Fruit fly (Drosophila melanogaster) whole organism, prepupa: ENCODE measurements around the gene CG16964.

ENCODE experiments used
- CG10669 ChIP-seq: fragments of 200-800 bp; sonication (Bioruptor generic); optimal IDR thresholded peaks from 3 replicates; lab custom pipeline; 2018; ENCODE audit warnings: missing biosample characterization, mild to moderate bottlenecking, missing genetic modification characterization, moderate library complexity
- CG15336 ChIP-seq: fragments of 200-800 bp; sonication (Bioruptor generic); IDR thresholded peaks from 2 replicates; pipeline ENCODE4 v1.3.6; 2022; ENCODE audit warnings: missing biosample characterization, missing genetic modification characterization
- CG1621 ChIP-seq: fragments of 200-800 bp; sonication (Bioruptor generic); optimal IDR thresholded peaks from 3 replicates; lab custom pipeline; 2018; ENCODE audit warnings: missing biosample characterization, mild to moderate bottlenecking, missing genetic modification characterization
- CG16779 ChIP-seq: fragments of 200-800 bp; sonication (Bioruptor generic); optimal IDR thresholded peaks from 3 replicates; lab custom pipeline; 2017; ENCODE audit warnings: missing biosample characterization, mild to moderate bottlenecking, missing genetic modification characterization
- CG3032 ChIP-seq: fragments of 200-800 bp; optimal IDR thresholded peaks from 2 replicates; lab custom pipeline; 2019; ENCODE audit warnings: missing biosample characterization, mild to moderate bottlenecking, missing genetic modification characterization, moderate library complexity
- CG31627 ChIP-seq: fragments of 200-800 bp; sonication (Bioruptor generic); optimal IDR thresholded peaks from 3 replicates; lab custom pipeline; 2016; ENCODE audit warnings: missing biosample characterization, missing genetic modification characterization
- CG32006 ChIP-seq: fragments of 200-800 bp; sonication (Bioruptor generic); optimal IDR thresholded peaks from 3 replicates; lab custom pipeline; 2017; ENCODE audit warnings: missing biosample characterization, mild to moderate bottlenecking, missing genetic modification characterization
- CG34406 ChIP-seq: fragments of 200-800 bp; sonication (Bioruptor generic); optimal IDR thresholded peaks from 3 replicates; lab custom pipeline; 2016; ENCODE audit warnings: missing biosample characterization, missing genetic modification characterization
- CG3919 ChIP-seq: fragments of 200-800 bp; sonication (Bioruptor generic); optimal IDR thresholded peaks from 3 replicates; lab custom pipeline; 2016; ENCODE audit warnings: missing biosample characterization, missing genetic modification characterization
- CG4318 ChIP-seq: fragments of 200-800 bp; sonication (Bioruptor generic); optimal IDR thresholded peaks from 3 replicates; lab custom pipeline; 2017; ENCODE audit warnings: missing biosample characterization, mild to moderate bottlenecking, missing genetic modification characterization
- CG6163 ChIP-seq: fragments of 200-800 bp; sonication (Bioruptor generic); IDR thresholded peaks from 3 replicates; pipeline ENCODE4 v1.3.6; 2022; ENCODE audit warnings: missing biosample characterization, missing genetic modification characterization
- CG6792 ChIP-seq: fragments of 200-800 bp; sonication (Bioruptor generic); optimal IDR thresholded peaks from 3 replicates; lab custom pipeline; 2016; ENCODE audit warnings: missing biosample characterization, missing genetic modification characterization
- CG6808 ChIP-seq: fragments of 200-800 bp; sonication (Bioruptor generic); optimal IDR thresholded peaks from 3 replicates; lab custom pipeline; 2017; ENCODE audit warnings: missing biosample characterization, missing genetic modification characterization, mild to moderate bottlenecking, moderate library complexity, missing genetic modification reagents
- CG7368 ChIP-seq: fragments of 200-800 bp; sonication (Bioruptor generic); optimal IDR thresholded peaks from 3 replicates; lab custom pipeline; 2016; ENCODE audit warnings: missing biosample characterization, missing genetic modification characterization
- CG8119 ChIP-seq: fragments of 200-800 bp; sonication (Bioruptor generic); IDR thresholded peaks from 3 replicates; pipeline ENCODE4 v1.3.6; 2022; ENCODE audit warnings: missing biosample characterization, missing genetic modification characterization
- CG8319 ChIP-seq: fragments of 200-800 bp; sonication (Bioruptor generic); optimal IDR thresholded peaks from 3 replicates; lab custom pipeline; 2016; ENCODE audit warnings: missing biosample characterization, missing genetic modification characterization
- CG9139 ChIP-seq: fragments of 200-800 bp; sonication (Bioruptor generic); optimal IDR thresholded peaks from 3 replicates; lab custom pipeline; 2017; ENCODE audit warnings: missing biosample characterization, mild to moderate bottlenecking, missing genetic modification characterization
- Eip78C ChIP-seq: fragments of 200-800 bp; sonication (Bioruptor generic); peaks from one replicate; lab custom pipeline; 2016; ENCODE audit warnings: missing biosample characterization, missing genetic modification characterization
- Ets21C ChIP-seq: fragments of 200-800 bp; sonication (Bioruptor generic); optimal IDR thresholded peaks from 3 replicates; lab custom pipeline; 2016; ENCODE audit warnings: missing biosample characterization, missing genetic modification characterization
- Ets96B ChIP-seq: fragments of 200-800 bp; optimal IDR thresholded peaks from 2 replicates; lab custom pipeline; 2019; ENCODE audit warnings: missing biosample characterization, mild to moderate bottlenecking, missing genetic modification characterization, moderate library complexity
- Gug ChIP-seq: fragments of 200-800 bp; sonication (Bioruptor generic); IDR thresholded peaks from 2 replicates; pipeline ENCODE4 v1.3.6; 2022; ENCODE audit warnings: missing biosample characterization, missing genetic modification characterization
- Hr39 ChIP-seq: fragments of 200-800 bp; sonication (Bioruptor generic); optimal IDR thresholded peaks from 2 replicates; lab custom pipeline; 2016; ENCODE audit warnings: missing biosample characterization, missing genetic modification characterization
- Hr4 ChIP-seq: fragments of 200-800 bp; sonication (Bioruptor generic); optimal IDR thresholded peaks from 3 replicates; lab custom pipeline; 2016; ENCODE audit warnings: missing biosample characterization, missing genetic modification characterization
- Lpt ChIP-seq: fragments of 200-800 bp; sonication (Bioruptor generic); optimal IDR thresholded peaks from 3 replicates; lab custom pipeline; 2016; ENCODE audit warnings: missing biosample characterization, missing genetic modification characterization
- OdsH ChIP-seq: fragments of 200-800 bp; sonication (Bioruptor generic); optimal IDR thresholded peaks from 3 replicates; lab custom pipeline; 2016; ENCODE audit warnings: missing biosample characterization, missing genetic modification characterization
- Smox ChIP-seq: fragments of 200-800 bp; sonication (Bioruptor generic); optimal IDR thresholded peaks from 3 replicates; lab custom pipeline; 2016; ENCODE audit warnings: missing biosample characterization, missing genetic modification characterization
- Sox102F ChIP-seq: fragments of 200-800 bp; sonication (Bioruptor generic); optimal IDR thresholded peaks from 2 replicates; lab custom pipeline; 2016; ENCODE audit warnings: missing biosample characterization, mild to moderate bottlenecking, missing genetic modification characterization
- Sox14 ChIP-seq: fragments of 200-800 bp; sonication (Bioruptor generic); optimal IDR thresholded peaks from 3 replicates; lab custom pipeline; 2016; ENCODE audit warnings: missing biosample characterization, missing genetic modification characterization
- Sox15 ChIP-seq: fragments of 200-800 bp; sonication (Bioruptor generic); optimal IDR thresholded peaks from 3 replicates; lab custom pipeline; 2016; ENCODE audit warnings: missing biosample characterization, missing genetic modification characterization
- achi ChIP-seq: fragments of 200-800 bp; sonication (Bioruptor generic); optimal IDR thresholded peaks from 3 replicates; lab custom pipeline; 2016; ENCODE audit warnings: missing biosample characterization, missing genetic modification characterization
- acj6 ChIP-seq: fragments of 200-800 bp; sonication (Bioruptor generic); optimal IDR thresholded peaks from 3 replicates; lab custom pipeline; 2016; ENCODE audit warnings: missing biosample characterization, missing genetic modification characterization
- cyc ChIP-seq: fragments of 200-800 bp; sonication (Bioruptor generic); optimal IDR thresholded peaks from 3 replicates; lab custom pipeline; 2016; ENCODE audit warnings: missing biosample characterization, missing genetic modification characterization
- dac ChIP-seq: fragments of 200-800 bp; sonication (Bioruptor generic); optimal IDR thresholded peaks from 2 replicates; lab custom pipeline; 2017; ENCODE audit warnings: missing biosample characterization, mild to moderate bottlenecking, missing genetic modification characterization
- dsx ChIP-seq: fragments of 200-800 bp; optimal IDR thresholded peaks from 3 replicates; lab custom pipeline; 2019; ENCODE audit warnings: missing biosample characterization, mild to moderate bottlenecking, missing genetic modification characterization, moderate library complexity; ENCODE audit not compliant: poor library complexity, severe bottlenecking
- eg ChIP-seq: fragments of 200-800 bp; sonication (Bioruptor generic); IDR thresholded peaks from 3 replicates; pipeline ENCODE4 v1.3.6; 2022; ENCODE audit warnings: missing biosample characterization, missing genetic modification characterization
- esn ChIP-seq: fragments of 200-800 bp; sonication (Bioruptor generic); optimal IDR thresholded peaks from 2 replicates; lab custom pipeline; 2016; ENCODE audit warnings: missing biosample characterization, mild to moderate bottlenecking, missing genetic modification characterization, moderate library complexity
- fd59A ChIP-seq: fragments of 200-800 bp; sonication (Bioruptor generic); optimal IDR thresholded peaks from 2 replicates; lab custom pipeline; 2017; ENCODE audit warnings: missing biosample characterization, mild to moderate bottlenecking, missing genetic modification characterization, missing genetic modification reagents
- fkh ChIP-seq: fragments of 200-800 bp; sonication (Bioruptor generic); optimal IDR thresholded peaks from 3 replicates; lab custom pipeline; 2017; ENCODE audit warnings: missing biosample characterization, mild to moderate bottlenecking, missing genetic modification characterization, moderate library complexity
- lz ChIP-seq: fragments of 200-800 bp; sonication (Bioruptor generic); optimal IDR thresholded peaks from 3 replicates; lab custom pipeline; 2016; ENCODE audit warnings: missing biosample characterization, missing genetic modification characterization
- net ChIP-seq: fragments of 200-800 bp; sonication (Bioruptor generic); optimal IDR thresholded peaks from 3 replicates; lab custom pipeline; 2016; ENCODE audit warnings: missing biosample characterization, missing genetic modification characterization
- salr ChIP-seq, 2 experiments: fragments of 200-800 bp; sonication (Bioruptor generic); optimal IDR thresholded peaks; 3 replicates each; lab custom pipeline; 2016 to 2018; ENCODE audit warnings: missing biosample characterization in 2 of 2, missing genetic modification characterization in 2 of 2, mild to moderate bottlenecking in 1 of 2
- svp ChIP-seq: fragments of 200-800 bp; sonication (Bioruptor generic); peaks from one replicate; lab custom pipeline; 2016; ENCODE audit warnings: missing biosample characterization, missing genetic modification characterization
- topi ChIP-seq: fragments of 200-800 bp; sonication (Bioruptor generic); optimal IDR thresholded peaks from 3 replicates; lab custom pipeline; 2016; ENCODE audit warnings: missing biosample characterization, missing genetic modification characterization
- vri ChIP-seq: fragments of 200-800 bp; sonication (Bioruptor generic); optimal IDR thresholded peaks from 3 replicates; lab custom pipeline; 2016; ENCODE audit warnings: missing biosample characterization, mild to moderate bottlenecking, missing genetic modification characterization

CG16964 gene

DNA sequence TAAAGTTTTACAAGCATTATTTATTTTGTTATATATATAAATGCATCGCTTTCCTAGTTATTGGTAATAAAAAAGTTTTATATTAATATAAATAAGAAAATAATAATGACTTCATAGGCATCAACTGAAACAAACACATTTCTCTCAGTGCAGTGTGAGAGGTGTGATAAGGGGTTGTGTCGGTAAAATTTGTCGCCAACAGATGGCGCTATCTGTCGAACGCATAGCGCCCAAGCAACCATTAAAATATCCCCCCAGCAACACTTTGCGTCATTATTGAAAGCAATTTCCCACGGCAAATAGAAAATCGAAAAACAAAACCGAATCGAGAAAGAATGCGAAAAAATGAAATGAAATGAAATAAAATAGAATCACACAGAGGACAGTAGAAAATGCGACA, 7.1 kb upstream of the CG16964 start:
- TF ChIP-seq CG1621 (tag; lab: Kevin White, UChicago) (no peak), eg (GFP tag; lab: Robert Waterston, UW) (no peak), dac (GFP tag; lab: Kevin White, UChicago) (no peak), CG3919 (GFP tag; lab: Kevin White, UChicago) (no peak), topi (GFP tag; lab: Kevin White, UChicago) (no peak), CG7368 (GFP tag; lab: Kevin White, UChicago) (no peak), salr (GFP tag; optimal IDR thresholded peaks at IDR 0.05; lab: Kevin White, UChicago) (no peak), Hr39 (no peak), Smox (no peak), acj6 (GFP tag; lab: Kevin White, UChicago) (no peak), CG6808 (GFP tag; lab: Kevin White, UChicago) (no peak)
- TF ChIP-seq, all 60 proteins: peak for 0

dm6 chr2L:11942265-11942664, 5.5 kb upstream of the CG16964 start:
- TF ChIP-seq topi (GFP tag; lab: Kevin White, UChicago), result no peak
- TF ChIP-seq CG16779 (tag; lab: Kevin White, UChicago), result no peak
- TF ChIP-seq Sox14 (GFP tag; lab: Kevin White, UChicago), result no peak
- TF ChIP-seq cyc (GFP tag; lab: Kevin White, UChicago), result no peak
- no peak for TF ChIP-seq svp (GFP tag; lab: Kevin White, UChicago)
- peak; percentile 11 for TF ChIP-seq Hr4
- TF ChIP-seq fd59A (GFP tag; lab: Kevin White, UChicago), result no peak
- TF ChIP-seq dsx (GFP tag; lab: Kevin White, UChicago), result no peak
- TF ChIP-seq vri, result no peak
- TF ChIP-seq Eip78C (GFP tag; lab: Kevin White, UChicago), result no peak
- no peak for TF ChIP-seq Sox102F
- TF ChIP-seq CG32006, result peak; percentile 41
- no peak for TF ChIP-seq CG6792 (GFP tag; lab: Kevin White, UChicago)
- peak; percentile 5 for TF ChIP-seq OdsH (GFP tag; lab: Kevin White, UChicago)
- TF ChIP-seq CG6163, result 0 out of 3 replicates have a peak, but pooled peaks have one; percentile 16
- no peak for TF ChIP-seq CG3032 (tag; lab: Kevin White, UChicago)
- TF ChIP-seq Smox, result no peak
- peak; percentile 12 for TF ChIP-seq net (GFP tag; lab: Kevin White, UChicago)
- TF ChIP-seq Hr39, result no peak
- no peak for TF ChIP-seq CG6808 (GFP tag; lab: Kevin White, UChicago)
- TF ChIP-seq Sox15 (GFP tag; lab: Kevin White, UChicago), result no peak
- TF ChIP-seq CG15336 (GFP tag; lab: Robert Waterston, UW), result no peak
- TF ChIP-seq CG8319, result no peak
- TF ChIP-seq CG8119 (GFP tag; lab: Robert Waterston, UW), result no peak
- TF ChIP-seq achi (GFP tag; lab: Kevin White, UChicago), result peak; percentile 10
- no peak for TF ChIP-seq esn
- TF ChIP-seq CG1621 (tag; lab: Kevin White, UChicago), result no peak
- no peak for TF ChIP-seq fkh (GFP tag; lab: Kevin White, UChicago)
- TF ChIP-seq lz (GFP tag; lab: Kevin White, UChicago), result no peak
- TF ChIP-seq CG34406 (GFP tag; lab: Kevin White, UChicago), result no peak
- TF ChIP-seq CG7368 (GFP tag; lab: Kevin White, UChicago), result no peak
- TF ChIP-seq Gug, result no peak
- 0 out of 3 replicates have a peak, but pooled peaks have one; percentile 7 for TF ChIP-seq eg (GFP tag; lab: Robert Waterston, UW)
- no peak for TF ChIP-seq Lpt (GFP tag; lab: Kevin White, UChicago)
- no peak for TF ChIP-seq CG9139 (GFP tag; lab: Kevin White, UChicago)

dm6 chr2L:11942826-11943225, 4.9 kb upstream of the CG16964 start:
- TF ChIP-seq Ets96B (tag; lab: Kevin White, UChicago) (no peak), CG31627 (GFP tag; lab: Kevin White, UChicago) (no peak), CG1621 (tag; lab: Kevin White, UChicago) (no peak), salr (GFP tag; optimal IDR thresholded peaks at IDR 0.05; lab: Kevin White, UChicago) (no peak), CG16779 (tag; lab: Kevin White, UChicago) (no peak), CG4318 (GFP tag; lab: Kevin White, UChicago) (no peak), Ets21C (GFP tag; lab: Kevin White, UChicago) (no peak), CG7368 (GFP tag; lab: Kevin White, UChicago) (no peak), CG10669 (GFP tag; lab: Kevin White, UChicago) (no peak)
